Worm (Caenorhabditis elegans): ENCODE results near the gene tbx-8.

tbx-8 gene

DNA sequence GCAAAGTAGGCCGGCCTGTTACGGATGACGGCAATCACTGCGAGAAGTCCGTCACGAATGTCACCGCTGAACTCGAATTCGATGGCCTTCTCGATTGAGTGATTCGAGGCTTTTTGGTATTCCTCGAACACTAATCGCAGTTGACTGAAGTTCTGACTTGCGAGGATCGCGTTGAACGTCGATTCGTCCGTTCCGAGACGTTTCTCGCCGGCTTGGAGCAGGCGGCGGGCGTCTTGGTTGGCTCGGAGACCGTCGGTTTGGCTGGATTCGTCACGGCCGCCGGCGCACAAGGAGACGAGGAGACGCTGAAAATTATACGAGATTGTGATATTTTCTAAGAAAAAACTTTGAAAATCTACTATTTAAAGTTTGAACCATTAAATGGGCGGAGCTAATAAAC lies 20.8 kb upstream of the tbx-8 start:
- TF ChIP-seq ref-1 (GFP tag; conservative IDR thresholded peaks at IDR 0.05) = no peak
- TF ChIP-seq klf-2 (GFP tag; conservative IDR thresholded peaks at IDR 0.05) = no peak
- no peak for TF ChIP-seq med-1 (GFP tag; optimal IDR thresholded peaks at IDR 0.05; ENCODE audit: insufficient read depth)
- TF ChIP-seq ztf-29 (GFP tag; IDR thresholded peaks at IDR 0.05) = no peak
- no peak for TF ChIP-seq ztf-23 (GFP tag; IDR thresholded peaks at IDR 0.05)
- no peak for TF ChIP-seq flt-1 (GFP tag; IDR thresholded peaks at IDR 0.05)
- no peak for TF ChIP-seq tab-1 (GFP tag; IDR thresholded peaks at IDR 0.05)
- no peak for TF ChIP-seq T22C8.4 (GFP tag; IDR thresholded peaks at IDR 0.05)
- no peak for TF ChIP-seq cog-1 (tag; optimal IDR thresholded peaks at IDR 0.05)

DNA sequence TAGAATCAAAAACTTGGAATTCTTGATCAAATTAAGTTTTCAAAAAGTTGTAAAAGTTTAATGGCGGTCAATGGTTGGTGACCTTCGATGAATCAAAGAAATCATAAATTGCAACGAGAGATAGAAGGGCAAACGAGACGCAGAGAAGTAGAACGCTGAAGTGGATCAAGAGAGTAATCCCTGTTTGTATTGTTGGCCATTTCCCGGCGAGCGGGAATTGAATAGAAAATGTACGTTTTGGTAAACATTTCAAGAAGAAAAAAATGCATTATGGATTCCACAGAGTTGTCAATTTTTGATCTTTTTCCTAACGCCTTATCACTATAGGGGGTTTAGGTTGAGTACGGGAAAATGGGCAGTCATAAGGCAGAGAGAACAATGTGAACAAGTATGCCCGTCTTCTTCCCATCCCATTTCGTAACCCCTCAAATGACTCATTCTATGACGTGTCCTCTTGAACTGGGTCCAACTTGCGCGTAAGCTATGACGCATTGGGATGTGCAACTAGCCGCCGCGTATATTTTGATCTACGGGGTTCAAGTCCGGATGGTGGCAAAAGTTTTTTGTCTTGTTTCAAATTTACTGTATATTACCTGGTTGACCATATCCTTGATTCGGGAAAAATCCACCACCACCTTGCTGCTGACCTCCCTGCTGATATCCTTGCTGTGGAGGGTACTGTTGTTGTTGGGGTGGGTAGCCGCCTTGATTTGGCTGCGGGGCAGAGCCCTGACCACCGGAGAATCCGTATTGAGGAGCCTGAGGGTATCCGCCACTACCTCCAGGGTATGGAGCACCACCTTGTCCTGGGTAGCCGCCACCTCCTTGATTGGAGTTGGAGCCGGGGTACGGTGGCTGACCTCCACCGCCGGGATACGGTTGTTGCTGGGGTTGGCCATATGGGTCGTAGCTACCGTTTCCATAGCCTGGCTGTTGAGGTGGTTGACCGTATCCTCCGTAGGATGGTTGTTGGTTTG lies 18.3 kb upstream of the tbx-8 start:
- TF ChIP-seq ztf-29 (GFP tag; IDR thresholded peaks at IDR 0.05) (no peak), flt-1 (GFP tag; IDR thresholded peaks at IDR 0.05) (no peak), T22C8.4 (GFP tag; IDR thresholded peaks at IDR 0.05) (no peak), ztf-23 (GFP tag; IDR thresholded peaks at IDR 0.05) (no peak), klf-2 (GFP tag; conservative IDR thresholded peaks at IDR 0.05) (no peak), cog-1 (tag; optimal IDR thresholded peaks at IDR 0.05) (no peak), tab-1 (GFP tag; IDR thresholded peaks at IDR 0.05) (no peak), ref-1 (GFP tag; conservative IDR thresholded peaks at IDR 0.05) (no peak), med-1 (GFP tag; optimal IDR thresholded peaks at IDR 0.05; ENCODE audit: insufficient read depth) (no peak)

DNA sequence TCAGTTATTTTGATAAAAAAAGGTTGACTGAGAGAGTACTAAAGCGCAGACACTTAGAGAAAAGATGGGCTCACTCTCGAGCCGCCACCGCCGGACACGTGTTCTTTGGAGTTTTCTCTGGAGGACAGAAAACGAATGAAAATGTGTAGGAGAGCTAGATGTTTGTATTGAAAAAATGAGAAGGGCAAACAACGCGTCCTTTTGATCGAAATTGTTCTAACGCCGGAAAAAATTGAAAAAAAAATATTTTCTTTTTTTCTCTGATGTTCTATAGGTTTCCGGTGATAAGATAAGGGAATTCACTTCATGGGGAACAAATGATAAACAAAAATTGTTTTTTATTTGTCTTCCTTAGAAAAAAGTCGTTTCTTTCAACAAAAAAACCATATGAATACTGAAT lies 17.3 kb upstream of the tbx-8 start:
- TF ChIP-seq flt-1 (GFP tag; IDR thresholded peaks at IDR 0.05) (no peak), T22C8.4 (GFP tag; IDR thresholded peaks at IDR 0.05) (no peak)

DNA sequence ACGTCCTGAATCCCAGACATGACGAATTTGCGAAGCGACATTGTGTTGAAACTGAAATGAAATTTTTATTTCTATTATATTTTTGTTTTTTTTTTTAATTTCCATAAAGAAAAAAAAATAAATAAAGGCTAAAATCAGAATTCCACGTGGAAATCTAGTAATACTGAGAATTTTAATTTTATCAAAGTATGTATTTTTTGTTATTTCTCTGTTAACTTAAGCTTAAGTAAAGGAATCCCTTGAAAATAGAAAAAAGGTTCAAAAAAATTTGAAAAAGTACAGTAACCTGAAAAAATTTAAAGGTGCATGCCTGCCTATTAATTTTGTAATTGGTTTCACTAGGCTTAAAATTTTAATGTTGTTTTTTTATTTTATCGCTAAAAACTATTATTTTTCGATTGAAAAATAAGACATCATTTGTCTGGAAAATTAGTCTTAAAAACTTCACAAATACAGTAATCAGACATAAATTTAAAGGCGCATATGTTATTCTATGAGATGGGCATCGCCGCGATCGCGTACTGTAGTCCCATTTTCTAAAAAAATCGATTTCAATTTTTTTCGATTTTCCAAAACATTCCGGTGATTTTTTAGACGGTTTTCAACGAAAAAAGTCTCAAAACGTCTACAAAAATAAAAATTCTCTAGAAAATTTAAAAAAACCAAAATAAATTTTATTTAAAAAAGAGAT lies 16.6 kb upstream of the tbx-8 start, which contains the start of gene nex-2:
Gene nex-2 (minus strand): TSS at position 51 of the 691 bp plus-strand sequence.
- no peak for TF ChIP-seq tab-1 (GFP tag; IDR thresholded peaks at IDR 0.05)

ce11 chrIII:10331232-10331631 lies 15.9 kb upstream of the tbx-8 start:
- no peak for TF ChIP-seq T22C8.4 (GFP tag; IDR thresholded peaks at IDR 0.05)
- no peak for TF ChIP-seq flt-1 (GFP tag; IDR thresholded peaks at IDR 0.05)
- no peak for TF ChIP-seq ztf-29 (GFP tag; IDR thresholded peaks at IDR 0.05)
- TF ChIP-seq tab-1 (GFP tag; IDR thresholded peaks at IDR 0.05) = no peak
- no peak for TF ChIP-seq cog-1 (tag; optimal IDR thresholded peaks at IDR 0.05)
- TF ChIP-seq klf-2 (GFP tag; conservative IDR thresholded peaks at IDR 0.05) = no peak
- TF ChIP-seq ztf-23 (GFP tag; IDR thresholded peaks at IDR 0.05) = no peak
- no peak for TF ChIP-seq med-1 (GFP tag; optimal IDR thresholded peaks at IDR 0.05; ENCODE audit: insufficient read depth)
- TF ChIP-seq ref-1 (GFP tag; conservative IDR thresholded peaks at IDR 0.05) = no peak

- TF ChIP-seq flt-1 (GFP tag; IDR thresholded peaks at IDR 0.05) (no peak), T22C8.4 (GFP tag; IDR thresholded peaks at IDR 0.05) (no peak), ztf-29 (GFP tag; IDR thresholded peaks at IDR 0.05) (no peak), cog-1 (tag; optimal IDR thresholded peaks at IDR 0.05) (no peak), ref-1 (GFP tag; conservative IDR thresholded peaks at IDR 0.05) (no peak), klf-2 (GFP tag; conservative IDR thresholded peaks at IDR 0.05) (no peak), tab-1 (GFP tag; IDR thresholded peaks at IDR 0.05) (no peak), ztf-23 (GFP tag; IDR thresholded peaks at IDR 0.05) (no peak), med-1 (GFP tag; optimal IDR thresholded peaks at IDR 0.05; ENCODE audit: insufficient read depth) (no peak)
Observed at ce11 chrIII:10332560-10332959, 14.6 kb upstream of the tbx-8 start, which contains the start of gene T07C4.12. T07C4.12 (minus strand) TSS chrIII:10332660.

DNA sequence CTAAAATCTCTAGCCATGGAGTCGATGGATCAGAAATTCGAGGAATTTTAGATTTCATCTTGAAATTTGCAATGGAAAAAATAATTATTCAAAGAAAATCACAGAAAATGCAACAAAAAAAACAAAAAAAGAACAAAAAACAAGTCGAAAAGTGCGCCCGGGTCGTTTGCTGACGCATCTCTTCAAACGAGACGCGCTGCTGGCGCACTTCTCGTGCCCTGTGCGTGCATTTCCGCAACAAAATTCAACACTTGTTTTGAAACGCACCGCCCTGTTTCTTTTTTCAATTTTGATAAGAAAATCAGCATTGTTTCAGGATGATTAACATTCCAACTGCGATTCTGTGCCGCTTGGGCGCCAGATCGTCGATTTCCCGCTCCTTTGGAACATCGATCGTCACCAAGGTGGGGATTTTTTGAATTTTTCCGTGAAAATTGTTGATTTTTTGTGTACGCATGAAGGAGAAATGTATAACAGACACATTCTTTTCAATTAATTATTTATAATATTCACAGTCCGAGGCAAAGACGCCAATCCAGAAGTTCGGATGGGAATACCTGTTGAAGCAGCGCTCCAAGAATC lies 13.1 kb upstream of the tbx-8 start, which contains the start of the genes jmjd-4 and mev-1:
Gene jmjd-4 (minus strand): TSS at position 58 of the 582 bp plus-strand sequence.
Gene mev-1 (plus strand): TSS at position 317 of the 582 bp plus-strand sequence.
- TF ChIP-seq tab-1 (GFP tag; IDR thresholded peaks at IDR 0.05) (no peak), ztf-23 (GFP tag; IDR thresholded peaks at IDR 0.05) (peak; percentile 52; the same call in 1 of the 2 replicates), cog-1 (tag; optimal IDR thresholded peaks at IDR 0.05) (peak; percentile 51), T22C8.4 (GFP tag; IDR thresholded peaks at IDR 0.05) (0 out of 2 replicates have a peak, but pooled peaks have one; percentile 19)

DNA sequence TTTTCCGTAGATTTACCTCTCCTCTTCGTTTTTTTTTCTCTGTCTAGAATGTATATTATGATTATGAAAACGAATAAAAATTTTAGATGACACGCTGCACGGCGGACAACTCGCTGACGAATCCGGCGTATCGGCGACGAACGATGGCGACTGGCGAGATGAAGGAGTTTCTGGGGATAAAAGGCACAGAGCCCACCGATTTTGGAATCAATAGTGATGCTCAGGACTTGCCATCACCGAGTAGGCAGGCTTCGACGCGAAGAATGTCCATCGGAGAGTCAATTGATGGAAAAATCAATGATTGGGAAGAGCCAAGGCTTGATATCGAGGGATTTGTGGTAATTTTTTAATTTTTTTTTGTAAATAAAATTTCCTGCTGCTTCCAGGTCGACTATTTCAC lies 12.1 kb upstream of the tbx-8 start, which contains the start of gene ced-9:
Gene ced-9 (plus strand): TSS at position 87 of the 400 bp plus-strand sequence.
- no peak for TF ChIP-seq tab-1 (GFP tag; IDR thresholded peaks at IDR 0.05)
- no peak for TF ChIP-seq cog-1 (tag; optimal IDR thresholded peaks at IDR 0.05)
- no peak for TF ChIP-seq ztf-23 (GFP tag; IDR thresholded peaks at IDR 0.05)
- TF ChIP-seq ref-1 (GFP tag; conservative IDR thresholded peaks at IDR 0.05) = no peak
- TF ChIP-seq ztf-29 (GFP tag; IDR thresholded peaks at IDR 0.05) = no peak
- no peak for TF ChIP-seq flt-1 (GFP tag; IDR thresholded peaks at IDR 0.05)
- TF ChIP-seq med-1 (GFP tag; optimal IDR thresholded peaks at IDR 0.05; ENCODE audit: insufficient read depth) = no peak
- no peak for TF ChIP-seq klf-2 (GFP tag; conservative IDR thresholded peaks at IDR 0.05)

DNA sequence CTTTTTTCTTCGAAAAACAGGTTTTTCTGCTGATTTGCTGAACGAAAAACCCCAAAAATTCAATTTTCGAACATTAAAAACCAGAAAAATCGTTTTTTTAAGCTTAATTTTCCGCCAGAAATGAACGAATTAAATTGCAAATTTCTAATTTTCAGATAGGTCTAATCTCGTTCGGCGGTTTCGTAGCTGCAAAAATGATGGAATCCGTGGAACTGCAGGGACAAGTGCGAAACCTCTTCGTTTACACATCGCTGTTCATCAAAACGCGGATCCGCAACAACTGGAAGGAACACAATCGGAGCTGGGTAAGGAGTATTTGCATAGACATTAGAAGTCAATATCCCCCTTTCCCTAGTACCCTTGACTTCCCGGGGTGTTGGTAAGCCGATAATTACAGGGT lies 11.0 kb upstream of the tbx-8 start:
- no peak for TF ChIP-seq klf-2 (GFP tag; conservative IDR thresholded peaks at IDR 0.05)
- no peak for TF ChIP-seq med-1 (GFP tag; optimal IDR thresholded peaks at IDR 0.05; ENCODE audit: insufficient read depth)
- no peak for TF ChIP-seq T22C8.4 (GFP tag; IDR thresholded peaks at IDR 0.05)
- TF ChIP-seq ref-1 (GFP tag; conservative IDR thresholded peaks at IDR 0.05) = no peak
- no peak for TF ChIP-seq flt-1 (GFP tag; IDR thresholded peaks at IDR 0.05)
- no peak for TF ChIP-seq tab-1 (GFP tag; IDR thresholded peaks at IDR 0.05)
- no peak for TF ChIP-seq cog-1 (tag; optimal IDR thresholded peaks at IDR 0.05)
- TF ChIP-seq ztf-23 (GFP tag; IDR thresholded peaks at IDR 0.05) = no peak
- no peak for TF ChIP-seq ztf-29 (GFP tag; IDR thresholded peaks at IDR 0.05)

Measured in whole organism, midembryonic.